Fruit fly (Drosophila melanogaster) whole organism, embryonic: ENCODE results near the gene OS9.
A peak's percentile ranks its signal among the peaks of the same experiment; 100 is the strongest.

ENCODE experiments used
- ATbp ChIP-seq: fragments of 200-800 bp; sonication (Bioruptor generic); optimal IDR thresholded peaks from 2 replicates; lab custom pipeline; 2017; ENCODE audit warnings: missing biosample characterization, mild to moderate bottlenecking, missing genetic modification characterization, missing genetic modification reagents
- Bteb2 ChIP-seq: fragments of 200-800 bp; sonication (Bioruptor generic); optimal IDR thresholded peaks from 2 replicates; lab custom pipeline; 2016; ENCODE audit warnings: missing biosample characterization, missing genetic modification characterization
- CG1024 ChIP-seq: fragments of 200-800 bp; sonication (Bioruptor generic); IDR thresholded peaks from 2 replicates; pipeline ENCODE4 v1.3.6; 2022; ENCODE audit warnings: missing biosample characterization, missing genetic modification characterization
- CG10431 ChIP-seq: fragments of 200-800 bp; sonication (Bioruptor generic); optimal IDR thresholded peaks from 3 replicates; lab custom pipeline; 2018; ENCODE audit warnings: missing biosample characterization, mild to moderate bottlenecking, missing genetic modification characterization
- CG11695 ChIP-seq: fragments of 200-800 bp; sonication (Bioruptor generic); IDR thresholded peaks from 3 replicates; pipeline ENCODE4 v1.3.6; 2022; ENCODE audit warnings: missing biosample characterization, missing genetic modification characterization
- CG12219 ChIP-seq: fragments of 200-800 bp; sonication (Bioruptor generic); optimal IDR thresholded peaks from 3 replicates; lab custom pipeline; 2018; ENCODE audit warnings: missing biosample characterization, mild to moderate bottlenecking, missing genetic modification characterization
- CG12391 ChIP-seq: fragments of 200-800 bp; sonication (Bioruptor generic); optimal IDR thresholded peaks from 3 replicates; lab custom pipeline; 2018; ENCODE audit warnings: missing biosample characterization, mild to moderate bottlenecking, missing genetic modification characterization, moderate library complexity
- CG14965 ChIP-seq: fragments of 200-800 bp; sonication (Bioruptor generic); optimal IDR thresholded peaks from 2 replicates; lab custom pipeline; 2016; ENCODE audit warnings: missing biosample characterization, missing genetic modification characterization, borderline replicate concordance
- CG1602 ChIP-seq: fragments of 200-800 bp; sonication (Bioruptor generic); optimal IDR thresholded peaks from 3 replicates; lab custom pipeline; 2016; ENCODE audit warnings: missing biosample characterization, missing genetic modification characterization
- CG1603 ChIP-seq: fragments of 200-800 bp; sonication (Bioruptor generic); optimal IDR thresholded peaks from 2 replicates; lab custom pipeline; 2019; ENCODE audit warnings: missing biosample characterization, mild to moderate bottlenecking, missing genetic modification characterization, moderate library complexity
- CG17359 ChIP-seq: fragments of 200-800 bp; sonication (Bioruptor generic); optimal IDR thresholded peaks from 3 replicates; lab custom pipeline; 2018; ENCODE audit warnings: missing biosample characterization, mild to moderate bottlenecking, missing genetic modification characterization, moderate library complexity
- CG1832 ChIP-seq: fragments of 200-800 bp; sonication (Bioruptor generic); optimal IDR thresholded peaks from 2 replicates; lab custom pipeline; 2017; ENCODE audit warnings: missing biosample characterization, mild to moderate bottlenecking, missing genetic modification characterization, inconsistent platforms
- CG18599 ChIP-seq: fragments of 200-800 bp; sonication (Bioruptor generic); optimal IDR thresholded peaks from 3 replicates; lab custom pipeline; 2017; ENCODE audit warnings: missing biosample characterization, missing genetic modification characterization, mild to moderate bottlenecking, moderate library complexity, missing genetic modification reagents
- CG2120 ChIP-seq: fragments of 200-800 bp; sonication (Bioruptor generic); optimal IDR thresholded peaks from 3 replicates; lab custom pipeline; 2016; ENCODE audit warnings: missing biosample characterization, missing genetic modification characterization
- CG30431 ChIP-seq: fragments of 200-800 bp; sonication (Bioruptor generic); optimal IDR thresholded peaks from 2 replicates; lab custom pipeline; 2017; ENCODE audit warnings: missing biosample characterization, missing genetic modification characterization
- CG3163 ChIP-seq: fragments of 200-800 bp; sonication (Bioruptor generic); optimal IDR thresholded peaks from 3 replicates; lab custom pipeline; 2016; ENCODE audit warnings: missing biosample characterization, missing genetic modification characterization
- CG4617 ChIP-seq: fragments of 200-800 bp; sonication (Bioruptor generic); optimal IDR thresholded peaks from 3 replicates; lab custom pipeline; 2016; ENCODE audit warnings: missing biosample characterization, missing genetic modification characterization, borderline replicate concordance
- CG7372 ChIP-seq: fragments of 200-800 bp; sonication (Bioruptor generic); IDR thresholded peaks from 2 replicates; pipeline ENCODE4 v1.3.6; 2022; ENCODE audit warnings: missing biosample characterization, missing genetic modification characterization
- CG7963 ChIP-seq: fragments of 200-800 bp; sonication (Bioruptor generic); IDR thresholded peaks from 3 replicates; pipeline ENCODE4 v1.3.6; 2022; ENCODE audit warnings: missing biosample characterization, missing genetic modification characterization; ENCODE audit not compliant: partially characterized antibody
- CG7987 ChIP-seq: fragments of 200-800 bp; sonication (Bioruptor generic); optimal IDR thresholded peaks from 2 replicates; lab custom pipeline; 2018; ENCODE audit warnings: missing biosample characterization, mild to moderate bottlenecking, missing genetic modification characterization, moderate library complexity
- CG9797 ChIP-seq: fragments of 200-800 bp; sonication (Bioruptor generic); optimal IDR thresholded peaks from 3 replicates; lab custom pipeline; 2018; ENCODE audit warnings: missing biosample characterization, mild to moderate bottlenecking, missing genetic modification characterization
- Fer1 ChIP-seq: fragments of 200-800 bp; sonication (Bioruptor generic); optimal IDR thresholded peaks from 2 replicates; lab custom pipeline; 2017; ENCODE audit warnings: missing biosample characterization, mild to moderate bottlenecking, missing genetic modification characterization
- Kr ChIP-seq: fragments of 200-800 bp; sonication (Bioruptor generic); optimal IDR thresholded peaks from 2 replicates; lab custom pipeline; 2017; ENCODE audit warnings: missing biosample characterization, mild to moderate bottlenecking, missing genetic modification characterization
- Med ChIP-seq: fragments of 200-800 bp; sonication (Bioruptor generic); peaks from one replicate; lab custom pipeline; 2016; ENCODE audit warnings: missing biosample characterization, missing genetic modification characterization, mild to moderate bottlenecking, inconsistent platforms, moderate library complexity
- NC2α ChIP-seq: fragments of 200-800 bp; sonication (Bioruptor generic); optimal IDR thresholded peaks from 2 replicates; lab custom pipeline; 2016; ENCODE audit warnings: missing biosample characterization, missing genetic modification characterization
- Poxn ChIP-seq: fragments of 200-800 bp; sonication (Bioruptor generic); IDR thresholded peaks from 2 replicates; pipeline ENCODE4 v1.3.6; 2022; ENCODE audit warnings: missing biosample characterization, missing genetic modification characterization
- ato ChIP-seq: fragments of 200-800 bp; sonication (Bioruptor generic); IDR thresholded peaks from 2 replicates; pipeline ENCODE4 v1.3.6; 2022; ENCODE audit warnings: missing biosample characterization, missing genetic modification characterization; ENCODE audit not compliant: partially characterized antibody
- bowl ChIP-seq: fragments of 200-800 bp; sonication (Bioruptor generic); IDR thresholded peaks from 2 replicates; pipeline ENCODE4 v1.3.6; 2022; ENCODE audit warnings: missing biosample characterization, missing genetic modification characterization
- cad ChIP-seq: fragments of >200 bp; optimal IDR thresholded peaks from 2 replicates; lab custom pipeline; 2017; ENCODE audit warnings: missing biosample characterization, missing genetic modification characterization
- chm ChIP-seq: fragments of 200-800 bp; sonication (Bioruptor generic); IDR thresholded peaks from 2 replicates; pipeline ENCODE4 v1.3.6; 2022; ENCODE audit warnings: missing biosample characterization, missing genetic modification characterization
- corto ChIP-seq: fragments of 200-800 bp; sonication (Bioruptor generic); optimal IDR thresholded peaks from 2 replicates; lab custom pipeline; 2016; ENCODE audit warnings: missing biosample characterization, mild to moderate bottlenecking, missing genetic modification characterization, moderate library complexity
- cwo ChIP-seq: fragments of 200-800 bp; sonication (Bioruptor generic); optimal IDR thresholded peaks from 3 replicates; lab custom pipeline; 2017; ENCODE audit warnings: missing biosample characterization, missing genetic modification characterization, mild to moderate bottlenecking, moderate library complexity, missing genetic modification reagents
- dmrt11E ChIP-seq: fragments of 200-800 bp; sonication (Bioruptor generic); optimal IDR thresholded peaks from 3 replicates; lab custom pipeline; 2018; ENCODE audit warnings: missing biosample characterization, mild to moderate bottlenecking, missing genetic modification characterization, moderate library complexity
- dmrt99B ChIP-seq: fragments of 200-800 bp; sonication (Bioruptor generic); optimal IDR thresholded peaks from 2 replicates; lab custom pipeline; 2018; ENCODE audit warnings: missing biosample characterization, mild to moderate bottlenecking, missing genetic modification characterization, moderate library complexity
- fd3F ChIP-seq: fragments of 200-800 bp; sonication (Bioruptor generic); optimal IDR thresholded peaks from 2 replicates; lab custom pipeline; 2018; ENCODE audit warnings: missing biosample characterization, mild to moderate bottlenecking, missing genetic modification characterization, moderate library complexity
- fru ChIP-seq: fragments of >200 bp; optimal IDR thresholded peaks from 2 replicates; lab custom pipeline; 2017
- gcm ChIP-seq: fragments of 200-800 bp; sonication (Bioruptor generic); optimal IDR thresholded peaks from 2 replicates; lab custom pipeline; 2019; ENCODE audit warnings: missing biosample characterization, mild to moderate bottlenecking, missing genetic modification characterization, moderate library complexity
- gsb ChIP-seq: fragments of 200-800 bp; sonication (Bioruptor generic); IDR thresholded peaks from 2 replicates; pipeline ENCODE4 v1.3.6; 2022; ENCODE audit warnings: missing biosample characterization, missing genetic modification characterization
- gsb-n ChIP-seq: fragments of 200-800 bp; sonication (Bioruptor generic); optimal IDR thresholded peaks from 3 replicates; lab custom pipeline; 2018; ENCODE audit warnings: missing biosample characterization, mild to moderate bottlenecking, missing genetic modification characterization
- jigr1 ChIP-seq: fragments of 200-800 bp; sonication (Bioruptor generic); IDR thresholded peaks from 3 replicates; pipeline ENCODE4 v1.3.6; 2022; ENCODE audit warnings: missing biosample characterization, missing genetic modification characterization
- mam ChIP-seq: fragments of 200-800 bp; sonication (Bioruptor generic); optimal IDR thresholded peaks from 3 replicates; lab custom pipeline; 2016; ENCODE audit warnings: missing biosample characterization, missing genetic modification characterization
- mirr ChIP-seq: fragments of 200-800 bp; sonication (Bioruptor generic); optimal IDR thresholded peaks from 3 replicates; lab custom pipeline; 2018; ENCODE audit warnings: missing biosample characterization, mild to moderate bottlenecking, missing genetic modification characterization
- mld ChIP-seq: fragments of 200-800 bp; sonication (Bioruptor generic); IDR thresholded peaks from 3 replicates; pipeline ENCODE4 v1.3.6; 2022; ENCODE audit warnings: missing biosample characterization, missing genetic modification characterization; ENCODE audit not compliant: partially characterized antibody
- p53 ChIP-seq: fragments of 200-800 bp; sonication (Bioruptor generic); optimal IDR thresholded peaks from 2 replicates; lab custom pipeline; 2016; ENCODE audit warnings: missing biosample characterization, missing genetic modification characterization
- pan ChIP-seq, 4 experiments: fragments of >200 bp in 3 of 4; fragments of 200-800 bp in 1 of 4; sonication (Bioruptor generic) in 1 of 4; optimal IDR thresholded peaks in 3 of 4; IDR thresholded peaks in 1 of 4; 2 replicates each; pipeline versions ENCODE4 v1.3.6 to Lab custom; 2017 to 2022; ENCODE audit warnings: missing biosample characterization in 2 of 4, missing genetic modification characterization in 2 of 4, mixed read lengths in 1 of 4
- schlank ChIP-seq: fragments of 200-800 bp; sonication (Bioruptor generic); optimal IDR thresholded peaks from 2 replicates; lab custom pipeline; 2018; ENCODE audit warnings: missing biosample characterization, mild to moderate bottlenecking, missing genetic modification characterization
- seq ChIP-seq: fragments of 200-800 bp; sonication (Bioruptor generic); IDR thresholded peaks from 2 replicates; pipeline ENCODE4 v1.3.6; 2022; ENCODE audit warnings: missing biosample characterization, missing genetic modification characterization
- ttk ChIP-seq: fragments of 200-800 bp; sonication (Bioruptor generic); IDR thresholded peaks from 2 replicates; pipeline ENCODE4 v2.1.2; 2022; ENCODE audit warnings: missing biosample characterization, missing genetic modification characterization
- wdn ChIP-seq: fragments of 200-800 bp; sonication (Bioruptor generic); IDR thresholded peaks from 2 replicates; pipeline ENCODE4 v1.3.6; 2022; ENCODE audit warnings: missing biosample characterization, missing genetic modification characterization
- wor ChIP-seq: fragments of 200-800 bp; sonication (Bioruptor generic); IDR thresholded peaks from 2 replicates; pipeline ENCODE4 v1.3.6; 2022; ENCODE audit warnings: missing biosample characterization, missing genetic modification characterization

Gene OS9

dm6 chr2L:19930102-19930501 is 36.2 kb downstream of the OS9 start (continued):
- peak; percentile 61; the same call in 1 of the 2 replicates for TF ChIP-seq chm
- no peak for TF ChIP-seq NC2α (GFP tag; lab: Kevin White, UChicago)
- no peak for TF ChIP-seq CG1832 (GFP tag; lab: Kevin White, UChicago)
- no peak for TF ChIP-seq CG3163 (GFP tag; lab: Kevin White, UChicago)
- no peak for TF ChIP-seq gsb-n (tag; lab: Kevin White, UChicago)
- TF ChIP-seq bowl (GFP tag; lab: Robert Waterston, UW) = no peak
- no peak for TF ChIP-seq pan (optimal IDR thresholded peaks at IDR 0.05; lab: Kevin White, UChicago)
- TF ChIP-seq pan (GFP tag; optimal IDR thresholded peaks at IDR 0.05 in 1 of 2, IDR thresholded peaks at IDR 0.05 in 1 of 2) = peak in 1 of 2 experiments; percentile 48
- TF ChIP-seq Bteb2 = no peak
- TF ChIP-seq mirr (GFP tag; lab: Kevin White, UChicago) = no peak
- TF ChIP-seq CG1603 (tag; lab: Kevin White, UChicago) = no peak
- peak; percentile 53 for TF ChIP-seq CG12391 (tag; lab: Kevin White, UChicago)
- TF ChIP-seq mld (GFP tag; lab: Robert Waterston, UW) = no peak
- TF ChIP-seq ttk (GFP tag; lab: Robert Waterston, UW) = no peak
- no peak for TF ChIP-seq ato (GFP tag; lab: Robert Waterston, UW)
- peak; percentile 4; the same call in 1 of the 2 replicates for TF ChIP-seq wdn
- peak; percentile 47 for TF ChIP-seq CG2120 (GFP tag; lab: Kevin White, UChicago)
- TF ChIP-seq fru (lab: Kevin White, UChicago) = no peak
- TF ChIP-seq cad = no peak
- TF ChIP-seq CG10431 (GFP tag; lab: Kevin White, UChicago) = no peak
- TF ChIP-seq CG30431 (GFP tag; lab: Kevin White, UChicago) = no peak
- TF ChIP-seq CG18599 (GFP tag; lab: Kevin White, UChicago) = peak; percentile 82
- TF ChIP-seq wor (GFP tag; lab: Robert Waterston, UW) = no peak
- peak; percentile 50 for TF ChIP-seq cwo
- TF ChIP-seq jigr1 = no peak
- no peak for TF ChIP-seq ATbp (GFP tag; lab: Kevin White, UChicago)
- no peak for TF ChIP-seq schlank (tag; lab: Kevin White, UChicago)
- no peak for TF ChIP-seq Poxn
- TF ChIP-seq CG4617 (GFP tag; lab: Kevin White, UChicago) = no peak
- no peak for TF ChIP-seq gsb (GFP tag; lab: Robert Waterston, UW)
- 0 out of 3 replicates have a peak, but pooled peaks have one; percentile 52 for TF ChIP-seq CG11695 (GFP tag; lab: Robert Waterston, UW)
- TF ChIP-seq CG14965 (GFP tag; lab: Kevin White, UChicago) = no peak
- TF ChIP-seq CG7963 (GFP tag; lab: Robert Waterston, UW) = no peak
- TF ChIP-seq mam (GFP tag; lab: Kevin White, UChicago) = no peak
- 0 out of 2 replicates have a peak, but pooled peaks have one; percentile 18 for TF ChIP-seq CG7372 (GFP tag; lab: Robert Waterston, UW)
- peak; percentile 34 for TF ChIP-seq fd3F (GFP tag; lab: Kevin White, UChicago)
- peak; percentile 64 for TF ChIP-seq Med (GFP tag; lab: Kevin White, UChicago)
- TF ChIP-seq dmrt99B (tag; lab: Kevin White, UChicago) = peak; percentile 71
- TF ChIP-seq CG1602 (GFP tag; lab: Kevin White, UChicago) = peak; percentile 21
- no peak for TF ChIP-seq CG7987 (GFP tag; lab: Kevin White, UChicago)
- TF ChIP-seq Kr (GFP tag; lab: Kevin White, UChicago) = no peak
- TF ChIP-seq CG1024 (GFP tag; lab: Robert Waterston, UW) = no peak
- no peak for TF ChIP-seq CG9797 (GFP tag; lab: Kevin White, UChicago)
- no peak for TF ChIP-seq CG12219 (GFP tag; lab: Kevin White, UChicago)
- TF ChIP-seq dmrt11E (tag; lab: Kevin White, UChicago) = peak; percentile 6
- no peak for TF ChIP-seq corto
- no peak for TF ChIP-seq seq (GFP tag; lab: Robert Waterston, UW)
- peak; percentile 63 for TF ChIP-seq CG17359 (tag; lab: Kevin White, UChicago)
- TF ChIP-seq gcm (GFP tag; lab: Kevin White, UChicago) = no peak
- no peak for TF ChIP-seq p53 (GFP tag; lab: Kevin White, UChicago)
- peak; percentile 78 for TF ChIP-seq Fer1 (GFP tag; lab: Kevin White, UChicago)
